Fruit fly (Drosophila melanogaster) whole organism, embryonic: Measurements from ENCODE around the gene CG43759.

ENCODE experiments used
- Ada2b ChIP-seq: fragments of 200-800 bp; sonication (Bioruptor generic); IDR thresholded peaks from 2 replicates; pipeline ENCODE4 v1.3.6; 2022; ENCODE audit warnings: missing biosample characterization, missing genetic modification characterization
- Blimp-1 ChIP-seq: fragments of 200-800 bp; sonication (Bioruptor generic); optimal IDR thresholded peaks from 3 replicates; lab custom pipeline; 2018; ENCODE audit warnings: missing biosample characterization, missing genetic modification characterization, mild to moderate bottlenecking, moderate library complexity, missing genetic modification reagents
- CG10267 ChIP-seq: fragments of 200-800 bp; sonication (Bioruptor generic); optimal IDR thresholded peaks from 2 replicates; lab custom pipeline; 2018; ENCODE audit warnings: missing biosample characterization, mild to moderate bottlenecking, missing genetic modification characterization, moderate library complexity
- CG10979 ChIP-seq: fragments of 200-800 bp; sonication (Bioruptor generic); optimal IDR thresholded peaks from 2 replicates; lab custom pipeline; 2018; ENCODE audit warnings: missing biosample characterization, mild to moderate bottlenecking, missing genetic modification characterization, moderate library complexity
- CG11504 ChIP-seq: fragments of 200-800 bp; sonication (Bioruptor generic); optimal IDR thresholded peaks from 3 replicates; lab custom pipeline; 2019; ENCODE audit warnings: missing biosample characterization, mild to moderate bottlenecking, missing genetic modification characterization, moderate library complexity
- CG12391 ChIP-seq: fragments of 200-800 bp; sonication (Bioruptor generic); optimal IDR thresholded peaks from 3 replicates; lab custom pipeline; 2018; ENCODE audit warnings: missing biosample characterization, mild to moderate bottlenecking, missing genetic modification characterization, moderate library complexity
- CG13424 ChIP-seq: fragments of 200-800 bp; sonication (Bioruptor generic); optimal IDR thresholded peaks from 2 replicates; lab custom pipeline; 2019; ENCODE audit warnings: missing biosample characterization, mild to moderate bottlenecking, missing genetic modification characterization, moderate library complexity
- CG14710 ChIP-seq: fragments of 200-800 bp; sonication (Bioruptor generic); optimal IDR thresholded peaks from 3 replicates; lab custom pipeline; 2019; ENCODE audit warnings: missing biosample characterization, mild to moderate bottlenecking, missing genetic modification characterization, moderate library complexity
- CG15601 ChIP-seq: fragments of 200-800 bp; sonication (Bioruptor generic); optimal IDR thresholded peaks from 3 replicates; lab custom pipeline; 2019; ENCODE audit warnings: missing biosample characterization, mild to moderate bottlenecking, missing genetic modification characterization, moderate library complexity
- CG1647 ChIP-seq: fragments of 200-800 bp; sonication (Bioruptor generic); optimal IDR thresholded peaks from 3 replicates; lab custom pipeline; 2016; ENCODE audit warnings: missing biosample characterization, missing genetic modification characterization
- CG17912 ChIP-seq: fragments of 200-800 bp; sonication (Bioruptor generic); optimal IDR thresholded peaks from 2 replicates; lab custom pipeline; 2018; ENCODE audit warnings: missing biosample characterization, mild to moderate bottlenecking, missing genetic modification characterization
- CG18262 ChIP-seq: fragments of 200-800 bp; optimal IDR thresholded peaks from 3 replicates; lab custom pipeline; 2019; ENCODE audit warnings: missing biosample characterization, mild to moderate bottlenecking, missing genetic modification characterization, moderate library complexity
- CG2678 ChIP-seq: fragments of 200-800 bp; sonication (Bioruptor generic); optimal IDR thresholded peaks from 3 replicates; lab custom pipeline; 2019; ENCODE audit warnings: missing biosample characterization, mild to moderate bottlenecking, missing genetic modification characterization, moderate library complexity
- CG2712 ChIP-seq: fragments of 200-800 bp; optimal IDR thresholded peaks from 3 replicates; lab custom pipeline; 2019; ENCODE audit warnings: missing biosample characterization, mild to moderate bottlenecking, missing genetic modification characterization, moderate library complexity
- CG2875 ChIP-seq: fragments of 200-800 bp; sonication (Bioruptor generic); optimal IDR thresholded peaks from 2 replicates; lab custom pipeline; 2017; ENCODE audit warnings: missing biosample characterization, mild to moderate bottlenecking, missing genetic modification characterization, missing genetic modification reagents
- CG30403 ChIP-seq: fragments of 200-800 bp; sonication (Bioruptor generic); optimal IDR thresholded peaks from 3 replicates; lab custom pipeline; 2016; ENCODE audit warnings: missing biosample characterization, missing genetic modification characterization
- CG31441 ChIP-seq: fragments of 200-800 bp; sonication (Bioruptor generic); IDR thresholded peaks from 2 replicates; pipeline ENCODE4 v1.3.6; 2022; ENCODE audit warnings: missing biosample characterization, missing genetic modification characterization
- CG3726 ChIP-seq: fragments of 200-800 bp; sonication (Bioruptor generic); IDR thresholded peaks from 3 replicates; pipeline ENCODE4, ENCODE4 v1.3.6; 2022; ENCODE audit warnings: missing biosample characterization, missing genetic modification characterization
- CG6654 ChIP-seq: fragments of 200-800 bp; sonication (Bioruptor generic); optimal IDR thresholded peaks from 2 replicates; lab custom pipeline; 2017; ENCODE audit warnings: missing biosample characterization, mild to moderate bottlenecking, missing genetic modification characterization
- CG6683 ChIP-seq: fragments of 200-800 bp; sonication (Bioruptor generic); optimal IDR thresholded peaks from 2 replicates; lab custom pipeline; 2017; ENCODE audit warnings: missing biosample characterization, mild to moderate bottlenecking, missing genetic modification characterization, missing genetic modification reagents
- CG6689 ChIP-seq: fragments of 200-800 bp; sonication (Bioruptor generic); IDR thresholded peaks from 2 replicates; pipeline ENCODE4 v1.3.6; 2022; ENCODE audit warnings: missing biosample characterization, missing genetic modification characterization
- CG7556 ChIP-seq: fragments of 200-800 bp; sonication (Bioruptor generic); optimal IDR thresholded peaks from 2 replicates; lab custom pipeline; 2017; ENCODE audit warnings: missing biosample characterization, mild to moderate bottlenecking, missing genetic modification characterization
- CG7839 ChIP-seq: fragments of 200-800 bp; sonication (Bioruptor generic); optimal IDR thresholded peaks from 3 replicates; lab custom pipeline; 2018; ENCODE audit warnings: missing biosample characterization, mild to moderate bottlenecking, missing genetic modification characterization, moderate library complexity
- CG8388 ChIP-seq: fragments of 200-800 bp; sonication (Bioruptor generic); optimal IDR thresholded peaks from 2 replicates; lab custom pipeline; 2019; ENCODE audit warnings: missing biosample characterization, mild to moderate bottlenecking, missing genetic modification characterization, moderate library complexity
- CG8924 ChIP-seq: fragments of 200-800 bp; optimal IDR thresholded peaks from 3 replicates; lab custom pipeline; 2019; ENCODE audit warnings: missing biosample characterization, mild to moderate bottlenecking, missing genetic modification characterization, moderate library complexity
- CG9727 ChIP-seq: fragments of 200-800 bp; sonication (Bioruptor generic); optimal IDR thresholded peaks from 3 replicates; lab custom pipeline; 2017; ENCODE audit warnings: missing biosample characterization, mild to moderate bottlenecking, missing genetic modification characterization
- CG9932 ChIP-seq: fragments of 200-800 bp; sonication (Bioruptor generic); IDR thresholded peaks from 2 replicates; pipeline ENCODE4 v1.3.6; 2022; ENCODE audit warnings: missing biosample characterization, missing genetic modification characterization
- CoRest ChIP-seq: fragments of 200-800 bp; sonication (Bioruptor generic); optimal IDR thresholded peaks from 3 replicates; lab custom pipeline; 2018; ENCODE audit warnings: missing biosample characterization, mild to moderate bottlenecking, missing genetic modification characterization, moderate library complexity
- D ChIP-seq, 2 experiments: fragments of 200-800 bp in 1 of 2; fragments of >200 bp in 1 of 2; sonication (Bioruptor generic) in 1 of 2; optimal IDR thresholded peaks; 2 replicates in 1 of 2; 3 replicates in 1 of 2; lab custom pipeline; 2017; ENCODE audit warnings: mild to moderate bottlenecking in 1 of 2, missing biosample characterization in 1 of 2, missing genetic modification characterization in 1 of 2, missing genetic modification reagents in 1 of 2
- ERR ChIP-seq: fragments of 200-800 bp; sonication (Bioruptor generic); optimal IDR thresholded peaks from 2 replicates; lab custom pipeline; 2016; ENCODE audit warnings: missing biosample characterization, missing genetic modification characterization
- Hr51 ChIP-seq, 2 experiments: fragments of 200-800 bp; sonication (Bioruptor generic); optimal IDR thresholded peaks; 2 replicates in 1 of 2; 3 replicates in 1 of 2; lab custom pipeline; 2016 to 2018; ENCODE audit warnings: missing biosample characterization in 2 of 2, missing genetic modification characterization in 2 of 2, mild to moderate bottlenecking in 1 of 2, moderate library complexity in 1 of 2
- Lim3 ChIP-seq: fragments of 200-800 bp; sonication (Bioruptor generic); IDR thresholded peaks from 2 replicates; pipeline ENCODE4 v1.3.6; 2022; ENCODE audit warnings: missing biosample characterization, missing genetic modification characterization
- Sox100B ChIP-seq: fragments of 200-800 bp; sonication (Bioruptor generic); optimal IDR thresholded peaks from 3 replicates; lab custom pipeline; 2018; ENCODE audit warnings: missing biosample characterization, mild to moderate bottlenecking, missing genetic modification characterization
- Sox102F ChIP-seq: fragments of 200-800 bp; sonication (Bioruptor generic); optimal IDR thresholded peaks from 2 replicates; lab custom pipeline; 2018; ENCODE audit warnings: missing biosample characterization, mild to moderate bottlenecking, missing genetic modification characterization, moderate library complexity
- Sry-δ ChIP-seq: fragments of 200-800 bp; sonication (Bioruptor generic); optimal IDR thresholded peaks from 2 replicates; lab custom pipeline; 2016; ENCODE audit warnings: missing biosample characterization, missing genetic modification characterization
- Ssrp ChIP-seq: fragments of 200-800 bp; sonication (Bioruptor generic); optimal IDR thresholded peaks from 2 replicates; lab custom pipeline; 2018; ENCODE audit warnings: missing biosample characterization, mild to moderate bottlenecking, missing genetic modification characterization, moderate library complexity
- az2 ChIP-seq: fragments of 200-800 bp; sonication (Bioruptor generic); optimal IDR thresholded peaks from 3 replicates; lab custom pipeline; 2016; ENCODE audit warnings: missing biosample characterization, missing genetic modification characterization
- bsh ChIP-seq, 2 experiments: fragments of 200-800 bp; sonication (Bioruptor generic); optimal IDR thresholded peaks; 2 replicates each; lab custom pipeline; 2017 to 2018; ENCODE audit warnings: mild to moderate bottlenecking in 2 of 2, missing biosample characterization in 2 of 2, missing genetic modification characterization in 2 of 2, moderate library complexity in 1 of 2
- crol ChIP-seq: fragments of 200-800 bp; sonication (Bioruptor generic); IDR thresholded peaks from 2 replicates; pipeline ENCODE4 v1.3.6; 2022; ENCODE audit warnings: missing biosample characterization, missing genetic modification characterization
- dati ChIP-seq: fragments of 200-800 bp; sonication (Bioruptor generic); IDR thresholded peaks from 2 replicates; pipeline ENCODE4 v1.3.6; 2022; ENCODE audit warnings: missing biosample characterization, missing genetic modification characterization
- dmrt11E ChIP-seq: fragments of 200-800 bp; sonication (Bioruptor generic); optimal IDR thresholded peaks from 3 replicates; lab custom pipeline; 2018; ENCODE audit warnings: missing biosample characterization, mild to moderate bottlenecking, missing genetic modification characterization, moderate library complexity
- fd96Cb ChIP-seq: fragments of 200-800 bp; sonication (Bioruptor generic); optimal IDR thresholded peaks from 2 replicates; lab custom pipeline; 2018; ENCODE audit warnings: missing biosample characterization, mild to moderate bottlenecking, missing genetic modification characterization, moderate library complexity
- gem ChIP-seq: fragments of 200-800 bp; sonication (Bioruptor generic); optimal IDR thresholded peaks from 2 replicates; lab custom pipeline; 2019; ENCODE audit warnings: missing biosample characterization, mild to moderate bottlenecking, missing genetic modification characterization, moderate library complexity
- grau ChIP-seq: fragments of 200-800 bp; optimal IDR thresholded peaks from 3 replicates; lab custom pipeline; 2019; ENCODE audit warnings: missing biosample characterization, mild to moderate bottlenecking, missing genetic modification characterization, moderate library complexity
- nmo ChIP-seq: fragments of 200-800 bp; sonication (Bioruptor generic); optimal IDR thresholded peaks from 2 replicates; lab custom pipeline; 2018; ENCODE audit warnings: missing biosample characterization, mild to moderate bottlenecking, missing genetic modification characterization, moderate library complexity
- sens ChIP-seq: fragments of 200-800 bp; sonication (Bioruptor generic); peaks from one replicate; lab custom pipeline; 2016; ENCODE audit warnings: missing biosample characterization, missing genetic modification characterization
- ttk ChIP-seq: fragments of 200-800 bp; sonication (Bioruptor generic); IDR thresholded peaks from 2 replicates; pipeline ENCODE4 v2.1.2; 2022; ENCODE audit warnings: missing biosample characterization, missing genetic modification characterization

CG43759 gene

dm6 chrX:18913764-18914163, 16.4 kb upstream of the CG43759 start:
- TF ChIP-seq CG17912 (no peak), crol (peak; percentile 94)

- TF ChIP-seq Sry-δ (GFP tag; lab: Kevin White, UChicago) (no peak), CG9727 (peak; percentile 11), nmo (peak; percentile 40), dmrt11E (tag; lab: Kevin White, UChicago) (peak; percentile 44), CG11504 (peak; percentile 54), CG2678 (tag; lab: Kevin White, UChicago) (peak; percentile 35), Blimp-1 (peak; percentile 30), CoRest (tag; lab: Kevin White, UChicago) (peak; percentile 5), Sox102F (GFP tag; lab: Kevin White, UChicago) (peak; percentile 35), CG10979 (tag; lab: Kevin White, UChicago) (peak; percentile 59), CG2712 (tag; lab: Kevin White, UChicago) (peak; percentile 24), CG10267 (peak; percentile 18), CG13424 (peak; percentile 3), dati (GFP tag; lab: Robert Waterston, UW) (no peak), Hr51 (GFP tag; optimal IDR thresholded peaks at IDR 0.05; lab: Kevin White, UChicago) (peak in 1 of 2 experiments; percentile 4), Ada2b (GFP tag; lab: Robert Waterston, UW) (no peak), fd96Cb (tag; lab: Kevin White, UChicago) (peak; percentile 30), CG9932 (GFP tag; lab: Robert Waterston, UW) (no peak), CG7839 (peak; percentile 24), Ssrp (tag; lab: Kevin White, UChicago) (peak; percentile 6), CG6654 (no peak), CG2875 (GFP tag; lab: Kevin White, UChicago) (peak; percentile 3), CG6689 (GFP tag; lab: Robert Waterston, UW) (no peak), CG3726 (GFP tag; lab: Robert Waterston, UW) (0 out of 3 replicates have a peak, but pooled peaks have one; percentile 33), CG31441 (GFP tag; lab: Robert Waterston, UW) (peak; percentile 42; the same call in 1 of the 2 replicates), CG1647 (GFP tag; lab: Kevin White, UChicago) (no peak), CG6683 (GFP tag; lab: Kevin White, UChicago) (no peak), CG18262 (tag; lab: Kevin White, UChicago) (peak; percentile 66), ttk (GFP tag; lab: Robert Waterston, UW) (no peak), Lim3 (GFP tag; lab: Robert Waterston, UW) (no peak), CG7556 (GFP tag; lab: Kevin White, UChicago) (peak; percentile 8), CG30403 (GFP tag; lab: Kevin White, UChicago) (peak; percentile 19), grau (peak; percentile 15), CG12391 (tag; lab: Kevin White, UChicago) (peak; percentile 23), CG8924 (tag; lab: Kevin White, UChicago) (peak; percentile 1), sens (GFP tag; lab: Kevin White, UChicago) (peak; percentile 24), bsh (GFP tag; optimal IDR thresholded peaks at IDR 0.05; lab: Kevin White, UChicago) (peak in 1 of 2 experiments; percentile 15), ERR (GFP tag; lab: Kevin White, UChicago) (no peak), Sox100B (GFP tag; lab: Kevin White, UChicago) (peak; percentile 31), CG15601 (tag; lab: Kevin White, UChicago) (peak; percentile 13), az2 (GFP tag; lab: Kevin White, UChicago) (peak; percentile 24), gem (tag; lab: Kevin White, UChicago) (peak; percentile 48), D (optimal IDR thresholded peaks at IDR 0.05; lab: Kevin White, UChicago) (no peak), D (GFP tag; optimal IDR thresholded peaks at IDR 0.05; lab: Kevin White, UChicago) (peak; percentile 20), CG8388 (GFP tag; lab: Kevin White, UChicago) (peak; percentile 13), CG14710 (tag; lab: Kevin White, UChicago) (peak; percentile 40)
Observed at dm6 chrX:18914177-18914576, 16.0 kb upstream of the CG43759 start.
